Fruit fly (Drosophila melanogaster) whole organism, embryonic: Measurements from ENCODE around the gene Pex1.

ENCODE experiments used
- Bdp1 ChIP-seq: fragments of 200-800 bp; sonication (Bioruptor generic); optimal IDR thresholded peaks from 3 replicates; lab custom pipeline; 2016; ENCODE audit warnings: missing biosample characterization, missing genetic modification characterization
- Bgb ChIP-seq: fragments of 200-800 bp; sonication (Bioruptor generic); IDR thresholded peaks from 2 replicates; pipeline ENCODE4 v1.3.6; 2022; ENCODE audit warnings: missing biosample characterization, missing genetic modification characterization; ENCODE audit not compliant: partially characterized antibody
- CG10321 ChIP-seq: fragments of 200-800 bp; sonication (Bioruptor generic); IDR thresholded peaks from 2 replicates; pipeline ENCODE4 v1.3.6; 2022; ENCODE audit warnings: missing biosample characterization, missing genetic modification characterization
- CG10462 ChIP-seq: fragments of 200-800 bp; sonication (Bioruptor generic); optimal IDR thresholded peaks from 2 replicates; lab custom pipeline; 2016; ENCODE audit warnings: missing biosample characterization, missing genetic modification characterization
- CG12104 ChIP-seq: fragments of 200-800 bp; sonication (Bioruptor generic); optimal IDR thresholded peaks from 3 replicates; lab custom pipeline; 2016; ENCODE audit warnings: missing biosample characterization, missing genetic modification characterization
- CG12769 ChIP-seq: fragments of 200-800 bp; sonication (Bioruptor generic); optimal IDR thresholded peaks from 2 replicates; lab custom pipeline; 2019; ENCODE audit warnings: missing biosample characterization, mild to moderate bottlenecking, missing genetic modification characterization, moderate library complexity
- CG14014 ChIP-seq: fragments of 200-800 bp; sonication (Bioruptor generic); IDR thresholded peaks from 2 replicates; pipeline ENCODE4 v1.3.6; 2022; ENCODE audit warnings: missing biosample characterization, missing genetic modification characterization
- CG14667 ChIP-seq: fragments of 200-800 bp; sonication (Bioruptor generic); IDR thresholded peaks from 2 replicates; pipeline ENCODE4 v1.3.6; 2022; ENCODE audit warnings: missing biosample characterization, missing genetic modification characterization
- CG1602 ChIP-seq: fragments of 200-800 bp; sonication (Bioruptor generic); optimal IDR thresholded peaks from 3 replicates; lab custom pipeline; 2016; ENCODE audit warnings: missing biosample characterization, missing genetic modification characterization
- CG1647 ChIP-seq: fragments of 200-800 bp; sonication (Bioruptor generic); optimal IDR thresholded peaks from 3 replicates; lab custom pipeline; 2016; ENCODE audit warnings: missing biosample characterization, missing genetic modification characterization
- CG16863 ChIP-seq: fragments of 200-800 bp; sonication (Bioruptor generic); optimal IDR thresholded peaks from 3 replicates; lab custom pipeline; 2016; ENCODE audit warnings: missing biosample characterization, missing genetic modification characterization
- CG17829 ChIP-seq: fragments of 200-800 bp; optimal IDR thresholded peaks from 2 replicates; lab custom pipeline; 2019; ENCODE audit warnings: missing biosample characterization, mild to moderate bottlenecking, missing genetic modification characterization, moderate library complexity
- CG18619 ChIP-seq: fragments of 200-800 bp; sonication (Bioruptor generic); optimal IDR thresholded peaks from 3 replicates; lab custom pipeline; 2017; ENCODE audit warnings: missing biosample characterization, mild to moderate bottlenecking, missing genetic modification characterization
- CG2120 ChIP-seq: fragments of 200-800 bp; sonication (Bioruptor generic); optimal IDR thresholded peaks from 3 replicates; lab custom pipeline; 2016; ENCODE audit warnings: missing biosample characterization, missing genetic modification characterization
- CG2129 ChIP-seq: fragments of 200-800 bp; sonication (Bioruptor generic); IDR thresholded peaks from 2 replicates; pipeline ENCODE4 v1.3.6; 2022; ENCODE audit warnings: missing biosample characterization, missing genetic modification characterization; ENCODE audit not compliant: partially characterized antibody
- CG31365 ChIP-seq: fragments of 200-800 bp; sonication (Bioruptor generic); optimal IDR thresholded peaks from 2 replicates; lab custom pipeline; 2018; ENCODE audit warnings: missing biosample characterization, mild to moderate bottlenecking, missing genetic modification characterization
- CG33557 ChIP-seq: fragments of 200-800 bp; sonication (Bioruptor generic); optimal IDR thresholded peaks from 2 replicates; lab custom pipeline; 2019; ENCODE audit warnings: missing biosample characterization, mild to moderate bottlenecking, missing genetic modification characterization, moderate library complexity
- CG34224 ChIP-seq: fragments of 200-800 bp; sonication (Bioruptor generic); IDR thresholded peaks from 3 replicates; pipeline ENCODE4 v1.3.6; 2022; ENCODE audit warnings: missing biosample characterization, missing genetic modification characterization; ENCODE audit not compliant: partially characterized antibody
- CG34422 ChIP-seq: fragments of 200-800 bp; sonication (Bioruptor generic); IDR thresholded peaks from 3 replicates; pipeline ENCODE4 v1.3.6; 2022; ENCODE audit warnings: missing biosample characterization, missing genetic modification characterization
- CG6254 ChIP-seq: fragments of 200-800 bp; sonication (Bioruptor generic); optimal IDR thresholded peaks from 3 replicates; lab custom pipeline; 2017; ENCODE audit warnings: mild to moderate bottlenecking, missing biosample characterization, missing genetic modification reagents, missing genetic modification characterization
- CG6689 ChIP-seq: fragments of 200-800 bp; sonication (Bioruptor generic); IDR thresholded peaks from 2 replicates; pipeline ENCODE4 v1.3.6; 2022; ENCODE audit warnings: missing biosample characterization, missing genetic modification characterization
- Dp ChIP-seq: fragments of 200-800 bp; sonication (Bioruptor generic); optimal IDR thresholded peaks from 2 replicates; lab custom pipeline; 2018; ENCODE audit warnings: missing biosample characterization, mild to moderate bottlenecking, missing genetic modification characterization, moderate library complexity
- Lim3 ChIP-seq: fragments of 200-800 bp; sonication (Bioruptor generic); IDR thresholded peaks from 2 replicates; pipeline ENCODE4 v1.3.6; 2022; ENCODE audit warnings: missing biosample characterization, missing genetic modification characterization
- Myb ChIP-seq: fragments of 200-800 bp; sonication (Bioruptor generic); optimal IDR thresholded peaks from 2 replicates; lab custom pipeline; 2016; ENCODE audit warnings: missing biosample characterization, missing genetic modification characterization
- NFAT ChIP-seq: fragments of 200-800 bp; sonication (Bioruptor generic); IDR thresholded peaks from 2 replicates; pipeline ENCODE4 v1.3.6; 2022; ENCODE audit warnings: missing biosample characterization, missing genetic modification characterization
- NK7.1 ChIP-seq: fragments of 200-800 bp; sonication (Bioruptor generic); optimal IDR thresholded peaks from 3 replicates; lab custom pipeline; 2016; ENCODE audit warnings: missing biosample characterization, missing genetic modification characterization
- Oaz ChIP-seq: fragments of 200-800 bp; sonication (Bioruptor generic); IDR thresholded peaks from 2 replicates; pipeline ENCODE4 v1.3.6; 2022; ENCODE audit warnings: missing biosample characterization, missing genetic modification characterization
- Usf ChIP-seq: fragments of 200-800 bp; sonication (Bioruptor generic); optimal IDR thresholded peaks from 2 replicates; lab custom pipeline; 2017; ENCODE audit warnings: missing genotype, missing biosample characterization, missing genetic modification characterization
- abd-A ChIP-seq: fragments of 200-800 bp; sonication (Bioruptor generic); optimal IDR thresholded peaks from 3 replicates; lab custom pipeline; 2019; ENCODE audit warnings: missing biosample characterization, mild to moderate bottlenecking, missing genetic modification characterization, moderate library complexity
- btn ChIP-seq: fragments of 200-800 bp; sonication (Bioruptor generic); optimal IDR thresholded peaks from 2 replicates; lab custom pipeline; 2016; ENCODE audit warnings: missing biosample characterization, missing genetic modification characterization
- corto ChIP-seq: fragments of 200-800 bp; sonication (Bioruptor generic); optimal IDR thresholded peaks from 2 replicates; lab custom pipeline; 2016; ENCODE audit warnings: missing biosample characterization, mild to moderate bottlenecking, missing genetic modification characterization, moderate library complexity
- crc ChIP-seq: fragments of 200-800 bp; sonication (Bioruptor generic); optimal IDR thresholded peaks from 2 replicates; lab custom pipeline; 2016; ENCODE audit warnings: missing biosample characterization, missing genetic modification characterization
- cwo ChIP-seq: fragments of 200-800 bp; sonication (Bioruptor generic); optimal IDR thresholded peaks from 3 replicates; lab custom pipeline; 2017; ENCODE audit warnings: missing biosample characterization, missing genetic modification characterization, mild to moderate bottlenecking, moderate library complexity, missing genetic modification reagents
- disco-r ChIP-seq: fragments of 200-800 bp; sonication (Bioruptor generic); optimal IDR thresholded peaks from 2 replicates; lab custom pipeline; 2016; ENCODE audit warnings: missing biosample characterization, missing genetic modification characterization
- dm ChIP-seq: fragments of 200-800 bp; sonication (Bioruptor generic); optimal IDR thresholded peaks from 3 replicates; lab custom pipeline; 2016; ENCODE audit warnings: missing biosample characterization, missing genetic modification characterization
- eve ChIP-seq, 2 experiments: fragments of >200 bp; optimal IDR thresholded peaks; 2 replicates each; lab custom pipeline; 2017; ENCODE audit warnings: missing biosample characterization in 2 of 2, missing genetic modification characterization in 2 of 2
- gcm2 ChIP-seq: fragments of 200-800 bp; sonication (Bioruptor generic); optimal IDR thresholded peaks from 2 replicates; lab custom pipeline; 2016; ENCODE audit warnings: missing biosample characterization, missing genetic modification characterization
- h ChIP-seq: fragments of >200 bp; optimal IDR thresholded peaks from 2 replicates; lab custom pipeline; 2017
- ham ChIP-seq: fragments of 200-800 bp; sonication (Bioruptor generic); IDR thresholded peaks from 2 replicates; pipeline ENCODE4 v1.3.6; 2022; ENCODE audit warnings: missing biosample characterization, missing genetic modification characterization
- her ChIP-seq: fragments of 200-800 bp; sonication (Bioruptor generic); optimal IDR thresholded peaks from 2 replicates; lab custom pipeline; 2016; ENCODE audit warnings: missing biosample characterization, missing genetic modification characterization
- kah ChIP-seq: fragments of 200-800 bp; sonication (Bioruptor generic); optimal IDR thresholded peaks from 2 replicates; lab custom pipeline; 2018; ENCODE audit warnings: missing biosample characterization, mild to moderate bottlenecking, missing genetic modification characterization
- knrl ChIP-seq: fragments of 200-800 bp; sonication (Bioruptor generic); IDR thresholded peaks from 3 replicates; pipeline ENCODE4 v1.3.6; 2022; ENCODE audit warnings: missing biosample characterization, missing genetic modification characterization; ENCODE audit not compliant: partially characterized antibody
- mld ChIP-seq: fragments of 200-800 bp; sonication (Bioruptor generic); IDR thresholded peaks from 3 replicates; pipeline ENCODE4 v1.3.6; 2022; ENCODE audit warnings: missing biosample characterization, missing genetic modification characterization; ENCODE audit not compliant: partially characterized antibody
- pb ChIP-seq: fragments of 200-800 bp; sonication (Bioruptor generic); optimal IDR thresholded peaks from 3 replicates; lab custom pipeline; 2016; ENCODE audit warnings: missing biosample characterization, missing genetic modification characterization
- pita ChIP-seq: fragments of 200-800 bp; sonication (Bioruptor generic); optimal IDR thresholded peaks from 2 replicates; lab custom pipeline; 2017; ENCODE audit warnings: missing biosample characterization, mild to moderate bottlenecking, missing genetic modification characterization
- sc ChIP-seq, 3 experiments: fragments of >200 bp in 2 of 3; fragments of 200-800 bp in 1 of 3; sonication (Bioruptor generic) in 1 of 3; optimal IDR thresholded peaks; 2 replicates in 2 of 3; 3 replicates in 1 of 3; lab custom pipeline; 2017; ENCODE audit warnings: mild to moderate bottlenecking in 1 of 3, missing biosample characterization in 1 of 3, missing genetic modification characterization in 1 of 3, missing genetic modification reagents in 1 of 3
- sqz ChIP-seq: fragments of 200-800 bp; sonication (Bioruptor generic); optimal IDR thresholded peaks from 3 replicates; lab custom pipeline; 2018; ENCODE audit warnings: missing biosample characterization, mild to moderate bottlenecking, missing genetic modification characterization
- tna ChIP-seq: fragments of 200-800 bp; sonication (Bioruptor generic); IDR thresholded peaks from 2 replicates; pipeline ENCODE4 v1.3.6; 2022; ENCODE audit warnings: missing biosample characterization, missing genetic modification characterization; ENCODE audit not compliant: partially characterized antibody
- wek ChIP-seq: fragments of 200-800 bp; sonication (Bioruptor generic); optimal IDR thresholded peaks from 3 replicates; lab custom pipeline; 2018; ENCODE audit warnings: missing biosample characterization, mild to moderate bottlenecking, missing genetic modification characterization, moderate library complexity
- z ChIP-seq: fragments of 200-800 bp; sonication (Bioruptor generic); IDR thresholded peaks from 3 replicates; pipeline ENCODE4 v1.3.6; 2022; ENCODE audit warnings: missing biosample characterization, missing genetic modification characterization

The Pex1 gene

dm6 chr3L:14050944-14051548, 20.6 kb upstream of the Pex1 start, which contains the start of gene CG6833 (continued):
- TF ChIP-seq wek (GFP tag; lab: Kevin White, UChicago) (peak; percentile 19), CG2129 (GFP tag; lab: Robert Waterston, UW) (no peak), Oaz (GFP tag; lab: Robert Waterston, UW) (no peak), kah (no peak), Myb (GFP tag; lab: Kevin White, UChicago) (peak; percentile 66), CG6254 (peak; percentile 53), pb (peak; percentile 77), dm (GFP tag; lab: Kevin White, UChicago) (peak; percentile 64), CG1647 (GFP tag; lab: Kevin White, UChicago) (peak; percentile 84), CG12104 (GFP tag; lab: Kevin White, UChicago) (peak; percentile 7), tna (GFP tag; lab: Robert Waterston, UW) (no peak), CG2120 (GFP tag; lab: Kevin White, UChicago) (peak; percentile 83), btn (no peak), CG14014 (GFP tag; lab: Robert Waterston, UW) (peak; percentile 78), CG1602 (GFP tag; lab: Kevin White, UChicago) (peak; percentile 57), mld (GFP tag; lab: Robert Waterston, UW) (no peak), CG33557 (GFP tag; lab: Kevin White, UChicago) (no peak), CG34224 (GFP tag; lab: Robert Waterston, UW) (no peak), Usf (GFP tag; lab: Kevin White, UChicago) (peak; percentile 44), Lim3 (GFP tag; lab: Robert Waterston, UW) (no peak), CG17829 (tag; lab: Kevin White, UChicago) (peak; percentile 79), Bdp1 (GFP tag; lab: Kevin White, UChicago) (no peak), NK7.1 (GFP tag; lab: Kevin White, UChicago) (peak; percentile 78), abd-A (no peak), NFAT (GFP tag; lab: Robert Waterston, UW) (peak; percentile 94), Dp (GFP tag; lab: Kevin White, UChicago) (peak; percentile 19), CG10321 (GFP tag; lab: Robert Waterston, UW) (no peak), CG10462 (GFP tag; lab: Kevin White, UChicago) (no peak), CG18619 (peak; percentile 34), Bgb (GFP tag; lab: Robert Waterston, UW) (no peak), CG16863 (GFP tag; lab: Kevin White, UChicago) (peak; percentile 59), her (peak; percentile 66), CG14667 (GFP tag; lab: Robert Waterston, UW) (peak; percentile 57), sc (optimal IDR thresholded peaks at IDR 0.05; lab: Kevin White, UChicago) (no peak), sc (GFP tag; optimal IDR thresholded peaks at IDR 0.05; lab: Kevin White, UChicago) (no peak), crc (GFP tag; lab: Kevin White, UChicago) (no peak), gcm2 (GFP tag; lab: Kevin White, UChicago) (no peak), CG6689 (GFP tag; lab: Robert Waterston, UW) (peak; percentile 50), CG12769 (tag; lab: Kevin White, UChicago) (no peak), eve (GFP tag; optimal IDR thresholded peaks at IDR 0.05; lab: Kevin White, UChicago) (no peak), CG34422 (peak; percentile 88), h (lab: Kevin White, UChicago) (no peak), z (GFP tag; lab: Robert Waterston, UW) (no peak), sqz (GFP tag; lab: Kevin White, UChicago) (no peak), knrl (GFP tag; lab: Robert Waterston, UW) (no peak), corto (GFP tag; lab: Kevin White, UChicago) (no peak), disco-r (GFP tag; lab: Kevin White, UChicago) (no peak), CG31365 (tag; lab: Kevin White, UChicago) (no peak), pita (GFP tag; lab: Kevin White, UChicago) (no peak), cwo (GFP tag; lab: Kevin White, UChicago) (peak; percentile 11), ham (GFP tag; lab: Robert Waterston, UW) (0 out of 2 replicates have a peak, but pooled peaks have one; percentile 15)
